Fruit fly (Drosophila melanogaster) whole organism, embryonic: ENCODE measurements around the gene CG4101.
A peak's percentile ranks its signal among the peaks of the same experiment; 100 is the strongest.

ENCODE experiments used
- BEAF-32 ChIP-seq: fragments of 200-800 bp; sonication (Bioruptor generic); optimal IDR thresholded peaks from 3 replicates; lab custom pipeline; 2017; ENCODE audit warnings: missing biosample characterization, missing genetic modification characterization, mild to moderate bottlenecking, moderate library complexity, missing genetic modification reagents
- CG10274 ChIP-seq: fragments of 200-800 bp; sonication (Bioruptor generic); optimal IDR thresholded peaks from 3 replicates; lab custom pipeline; 2017; ENCODE audit warnings: missing biosample characterization, mild to moderate bottlenecking, missing genetic modification characterization
- CG10565 ChIP-seq: fragments of 200-800 bp; sonication (Bioruptor generic); optimal IDR thresholded peaks from 3 replicates; lab custom pipeline; 2016; ENCODE audit warnings: missing biosample characterization, mild to moderate bottlenecking, missing genetic modification characterization
- CG12769 ChIP-seq: fragments of 200-800 bp; sonication (Bioruptor generic); optimal IDR thresholded peaks from 2 replicates; lab custom pipeline; 2019; ENCODE audit warnings: missing biosample characterization, mild to moderate bottlenecking, missing genetic modification characterization, moderate library complexity
- CG13775 ChIP-seq: fragments of 200-800 bp; sonication (Bioruptor generic); optimal IDR thresholded peaks from 3 replicates; lab custom pipeline; 2017; ENCODE audit warnings: missing biosample characterization, mild to moderate bottlenecking, missing genetic modification characterization
- CG15269 ChIP-seq: fragments of 200-800 bp; sonication (Bioruptor generic); optimal IDR thresholded peaks from 2 replicates; lab custom pipeline; 2018; ENCODE audit warnings: missing biosample characterization, mild to moderate bottlenecking, missing genetic modification characterization, moderate library complexity
- CG17186 ChIP-seq: fragments of 200-800 bp; sonication (Bioruptor generic); optimal IDR thresholded peaks from 3 replicates; lab custom pipeline; 2017; ENCODE audit warnings: missing biosample characterization, missing genetic modification reagents, missing genetic modification characterization
- CG2116 ChIP-seq: fragments of 200-800 bp; sonication (Bioruptor generic); optimal IDR thresholded peaks from 3 replicates; lab custom pipeline; 2018; ENCODE audit warnings: missing biosample characterization, mild to moderate bottlenecking, missing genetic modification characterization
- CG2120 ChIP-seq: fragments of 200-800 bp; sonication (Bioruptor generic); optimal IDR thresholded peaks from 3 replicates; lab custom pipeline; 2016; ENCODE audit warnings: missing biosample characterization, missing genetic modification characterization
- CG30020 ChIP-seq: fragments of 200-800 bp; optimal IDR thresholded peaks from 2 replicates; lab custom pipeline; 2019; ENCODE audit warnings: missing biosample characterization, mild to moderate bottlenecking, missing genetic modification characterization, moderate library complexity
- CG33213 ChIP-seq: fragments of 200-800 bp; sonication (Bioruptor generic); optimal IDR thresholded peaks from 3 replicates; lab custom pipeline; 2016; ENCODE audit warnings: missing biosample characterization, missing genetic modification characterization
- CG4617 ChIP-seq: fragments of 200-800 bp; sonication (Bioruptor generic); optimal IDR thresholded peaks from 3 replicates; lab custom pipeline; 2016; ENCODE audit warnings: missing biosample characterization, missing genetic modification characterization, borderline replicate concordance
- CG6175 ChIP-seq: fragments of 200-800 bp; sonication (Bioruptor generic); IDR thresholded peaks from 3 replicates; pipeline ENCODE4 v1.3.6; 2022; ENCODE audit warnings: missing biosample characterization, missing genetic modification characterization
- CG7928 ChIP-seq: fragments of 200-800 bp; sonication (Bioruptor generic); optimal IDR thresholded peaks from 2 replicates; lab custom pipeline; 2017; ENCODE audit warnings: missing biosample characterization, mild to moderate bottlenecking, missing genetic modification characterization
- CG8924 ChIP-seq: fragments of 200-800 bp; optimal IDR thresholded peaks from 3 replicates; lab custom pipeline; 2019; ENCODE audit warnings: missing biosample characterization, mild to moderate bottlenecking, missing genetic modification characterization, moderate library complexity
- CG9932 ChIP-seq: fragments of 200-800 bp; sonication (Bioruptor generic); IDR thresholded peaks from 2 replicates; pipeline ENCODE4 v1.3.6; 2022; ENCODE audit warnings: missing biosample characterization, missing genetic modification characterization
- Dbx ChIP-seq: fragments of 200-800 bp; sonication (Bioruptor generic); IDR thresholded peaks from 3 replicates; pipeline ENCODE4 v1.3.6; 2022; ENCODE audit warnings: missing biosample characterization, missing genetic modification characterization
- Deaf1 ChIP-seq: fragments of 200-800 bp; optimal IDR thresholded peaks from 3 replicates; lab custom pipeline; 2019; ENCODE audit warnings: missing biosample characterization, mild to moderate bottlenecking, missing genetic modification characterization, moderate library complexity
- Dip2 ChIP-seq: fragments of 200-800 bp; sonication (Bioruptor generic); IDR thresholded peaks from 2 replicates; pipeline ENCODE4 v1.3.6; 2022; ENCODE audit warnings: missing biosample characterization, missing genetic modification characterization
- Dp ChIP-seq: fragments of 200-800 bp; sonication (Bioruptor generic); optimal IDR thresholded peaks from 2 replicates; lab custom pipeline; 2018; ENCODE audit warnings: missing biosample characterization, mild to moderate bottlenecking, missing genetic modification characterization, moderate library complexity
- Dref ChIP-seq: fragments of 200-800 bp; sonication (Bioruptor generic); IDR thresholded peaks from 2 replicates; pipeline ENCODE4 v1.3.6; 2022; ENCODE audit warnings: missing biosample characterization, missing genetic modification characterization
- Hsf ChIP-seq: fragments of 200-800 bp; sonication (Bioruptor generic); optimal IDR thresholded peaks from 3 replicates; lab custom pipeline; 2016; ENCODE audit warnings: missing biosample characterization, missing genetic modification characterization
- Med ChIP-seq: fragments of 200-800 bp; sonication (Bioruptor generic); peaks from one replicate; lab custom pipeline; 2016; ENCODE audit warnings: missing biosample characterization, missing genetic modification characterization, mild to moderate bottlenecking, inconsistent platforms, moderate library complexity
- NC2β ChIP-seq: fragments of 200-800 bp; sonication (Bioruptor generic); optimal IDR thresholded peaks from 2 replicates; lab custom pipeline; 2016; ENCODE audit warnings: missing biosample characterization, missing genetic modification characterization
- Poxn ChIP-seq: fragments of 200-800 bp; sonication (Bioruptor generic); IDR thresholded peaks from 2 replicates; pipeline ENCODE4 v1.3.6; 2022; ENCODE audit warnings: missing biosample characterization, missing genetic modification characterization
- YL-1 ChIP-seq: fragments of 200-800 bp; sonication (Bioruptor generic); optimal IDR thresholded peaks from 3 replicates; lab custom pipeline; 2017; ENCODE audit warnings: missing biosample characterization, mild to moderate bottlenecking, missing genetic modification characterization
- al ChIP-seq: fragments of 200-800 bp; sonication (Bioruptor generic); IDR thresholded peaks from 2 replicates; pipeline ENCODE4 v1.3.6; 2022; ENCODE audit warnings: missing biosample characterization, missing genetic modification characterization
- amos ChIP-seq: fragments of 200-800 bp; sonication (Bioruptor generic); IDR thresholded peaks from 2 replicates; pipeline ENCODE4 v1.3.6; 2022; ENCODE audit warnings: missing biosample characterization, missing genetic modification characterization; ENCODE audit not compliant: partially characterized antibody
- ap ChIP-seq: fragments of 200-800 bp; sonication (Bioruptor generic); IDR thresholded peaks from 2 replicates; pipeline ENCODE4 v1.3.6; 2022; ENCODE audit warnings: missing biosample characterization, missing genetic modification characterization
- bab2 ChIP-seq: fragments of 200-800 bp; sonication (Bioruptor generic); optimal IDR thresholded peaks from 2 replicates; lab custom pipeline; 2016; ENCODE audit warnings: missing biosample characterization, missing genetic modification characterization
- bcd ChIP-seq: fragments of 200-800 bp; sonication (Bioruptor generic); optimal IDR thresholded peaks from 2 replicates; lab custom pipeline; 2017; ENCODE audit warnings: missing biosample characterization, mild to moderate bottlenecking, missing genetic modification characterization
- crp ChIP-seq, 2 experiments: fragments of 200-800 bp; sonication (Bioruptor generic); optimal IDR thresholded peaks; 2 replicates in 1 of 2; 3 replicates in 1 of 2; lab custom pipeline; 2017; ENCODE audit warnings: missing biosample characterization in 2 of 2, missing genetic modification characterization in 2 of 2, mild to moderate bottlenecking in 1 of 2, moderate library complexity in 1 of 2
- cwo ChIP-seq: fragments of 200-800 bp; sonication (Bioruptor generic); optimal IDR thresholded peaks from 3 replicates; lab custom pipeline; 2017; ENCODE audit warnings: missing biosample characterization, missing genetic modification characterization, mild to moderate bottlenecking, moderate library complexity, missing genetic modification reagents
- dm ChIP-seq: fragments of 200-800 bp; sonication (Bioruptor generic); optimal IDR thresholded peaks from 3 replicates; lab custom pipeline; 2016; ENCODE audit warnings: missing biosample characterization, missing genetic modification characterization
- dmrt11E ChIP-seq: fragments of 200-800 bp; sonication (Bioruptor generic); optimal IDR thresholded peaks from 3 replicates; lab custom pipeline; 2018; ENCODE audit warnings: missing biosample characterization, mild to moderate bottlenecking, missing genetic modification characterization, moderate library complexity
- gfzf ChIP-seq: fragments of 200-800 bp; sonication (Bioruptor generic); optimal IDR thresholded peaks from 2 replicates; lab custom pipeline; 2016; ENCODE audit warnings: missing biosample characterization, mild to moderate bottlenecking, missing genetic modification characterization, moderate library complexity
- grau ChIP-seq: fragments of 200-800 bp; optimal IDR thresholded peaks from 3 replicates; lab custom pipeline; 2019; ENCODE audit warnings: missing biosample characterization, mild to moderate bottlenecking, missing genetic modification characterization, moderate library complexity
- gsb ChIP-seq: fragments of 200-800 bp; sonication (Bioruptor generic); IDR thresholded peaks from 2 replicates; pipeline ENCODE4 v1.3.6; 2022; ENCODE audit warnings: missing biosample characterization, missing genetic modification characterization
- lilli ChIP-seq: fragments of 200-800 bp; sonication (Bioruptor generic); optimal IDR thresholded peaks from 3 replicates; lab custom pipeline; 2016; ENCODE audit warnings: missing biosample characterization, missing genetic modification characterization
- nmo ChIP-seq: fragments of 200-800 bp; sonication (Bioruptor generic); optimal IDR thresholded peaks from 2 replicates; lab custom pipeline; 2018; ENCODE audit warnings: missing biosample characterization, mild to moderate bottlenecking, missing genetic modification characterization, moderate library complexity
- pros ChIP-seq: fragments of 200-800 bp; sonication (Bioruptor generic); optimal IDR thresholded peaks from 3 replicates; lab custom pipeline; 2019; ENCODE audit warnings: missing biosample characterization, mild to moderate bottlenecking, missing genetic modification characterization, moderate library complexity
- sd ChIP-seq: fragments of 200-800 bp; sonication (Bioruptor generic); optimal IDR thresholded peaks from 3 replicates; lab custom pipeline; 2018; ENCODE audit warnings: missing biosample characterization, mild to moderate bottlenecking, missing genetic modification characterization, moderate library complexity
- sna ChIP-seq: fragments of 200-800 bp; sonication (Bioruptor generic); IDR thresholded peaks from 2 replicates; pipeline ENCODE4 v1.3.6; 2022; ENCODE audit warnings: missing biosample characterization, missing genetic modification characterization; ENCODE audit not compliant: partially characterized antibody
- stwl ChIP-seq: fragments of 200-800 bp; sonication (Bioruptor generic); optimal IDR thresholded peaks from 3 replicates; lab custom pipeline; 2018; ENCODE audit warnings: missing biosample characterization, mild to moderate bottlenecking, missing genetic modification characterization, moderate library complexity
- sug ChIP-seq: fragments of 200-800 bp; optimal IDR thresholded peaks from 2 replicates; lab custom pipeline; 2019; ENCODE audit warnings: missing biosample characterization, mild to moderate bottlenecking, missing genetic modification characterization, moderate library complexity
- trem ChIP-seq: fragments of 200-800 bp; optimal IDR thresholded peaks from 3 replicates; lab custom pipeline; 2019; ENCODE audit warnings: missing biosample characterization, mild to moderate bottlenecking, missing genetic modification characterization, moderate library complexity
- vvl ChIP-seq: fragments of 200-800 bp; sonication (Bioruptor generic); IDR thresholded peaks from 2 replicates; pipeline ENCODE4 v1.3.6; 2022; ENCODE audit warnings: missing biosample characterization, missing genetic modification characterization
- yki ChIP-seq: fragments of >200 bp; optimal IDR thresholded peaks from 3 replicates; lab custom pipeline; 2018
- zfh2 ChIP-seq: fragments of 200-800 bp; sonication (Bioruptor generic); optimal IDR thresholded peaks from 2 replicates; lab custom pipeline; 2016; ENCODE audit warnings: missing biosample characterization, missing genetic modification characterization

CG4101 gene

DNA sequence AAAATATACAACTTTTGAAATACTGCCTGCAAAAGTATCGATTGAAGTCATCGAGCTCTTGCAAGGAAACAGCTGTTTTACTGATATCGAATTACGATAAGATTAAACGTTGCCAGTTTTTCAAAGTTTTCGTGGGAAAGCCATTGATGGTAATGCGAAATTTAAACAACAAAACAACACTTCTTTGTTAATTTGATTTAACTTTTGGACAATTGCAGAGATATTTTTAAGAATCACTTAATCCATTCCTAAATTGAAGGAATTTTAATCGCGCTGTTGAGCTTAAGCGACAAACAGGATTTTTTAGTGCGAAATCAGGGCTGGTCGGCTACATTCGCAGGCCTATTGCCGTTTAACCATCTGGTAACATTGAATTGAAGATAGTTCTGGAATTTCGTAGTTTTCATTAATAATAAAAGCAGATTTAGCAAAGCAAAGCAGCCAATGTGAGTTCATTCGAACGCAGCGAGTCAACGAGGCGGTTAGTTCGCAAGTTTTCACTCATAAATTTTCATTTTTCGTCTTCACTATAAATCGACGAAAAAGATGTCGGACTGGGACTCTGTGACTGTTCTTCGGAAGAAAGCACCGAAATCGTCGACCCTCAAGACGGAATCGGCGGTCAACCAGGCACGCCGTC is 37.9 kb upstream of the CG4101 start, which contains the start of gene mbf1 (continued):
- TF ChIP-seq trem (tag; lab: Kevin White, UChicago): peak; percentile 84
- TF ChIP-seq Dip2 (GFP tag; lab: Robert Waterston, UW): no peak
- no peak for TF ChIP-seq CG10565
- peak; percentile 61 for TF ChIP-seq nmo (GFP tag; lab: Kevin White, UChicago)
- peak; percentile 43 for TF ChIP-seq Hsf (GFP tag; lab: Kevin White, UChicago)
- TF ChIP-seq CG4617 (GFP tag; lab: Kevin White, UChicago): peak; percentile 91
- peak; percentile 9 for TF ChIP-seq NC2β
- TF ChIP-seq Dp (GFP tag; lab: Kevin White, UChicago): peak; percentile 72
- peak; percentile 65 for TF ChIP-seq CG17186 (GFP tag; lab: Kevin White, UChicago)
- no peak for TF ChIP-seq ap
- TF ChIP-seq dmrt11E (tag; lab: Kevin White, UChicago): peak; percentile 10
- peak; percentile 29 for TF ChIP-seq bcd
- peak; percentile 52 for TF ChIP-seq CG8924
- peak; percentile 8 for TF ChIP-seq CG33213 (GFP tag; lab: Kevin White, UChicago)
- peak; percentile 39 for TF ChIP-seq sug (tag; lab: Kevin White, UChicago)
- TF ChIP-seq YL-1: peak; percentile 91
- peak; percentile 67 for TF ChIP-seq Dref (GFP tag; lab: Robert Waterston, UW)
- TF ChIP-seq CG15269 (tag; lab: Kevin White, UChicago): peak; percentile 16
- TF ChIP-seq Dbx (GFP tag; lab: Robert Waterston, UW): 0 out of 3 replicates have a peak, but pooled peaks have one; percentile 14
- peak; percentile 75 for TF ChIP-seq BEAF-32 (GFP tag; lab: Kevin White, UChicago)
- no peak for TF ChIP-seq al
- peak; percentile 44 for TF ChIP-seq CG2120 (GFP tag; lab: Kevin White, UChicago)
- TF ChIP-seq zfh2: peak; percentile 34
- TF ChIP-seq CG7928 (GFP tag; lab: Kevin White, UChicago): peak; percentile 19
- TF ChIP-seq CG13775 (GFP tag; lab: Kevin White, UChicago): peak; percentile 13
- no peak for TF ChIP-seq pros
- TF ChIP-seq Deaf1: peak; percentile 10
- TF ChIP-seq CG2116 (GFP tag; lab: Kevin White, UChicago): peak; percentile 82
- TF ChIP-seq CG30020: peak; percentile 36
- TF ChIP-seq CG6175 (GFP tag; lab: Robert Waterston, UW): no peak
- TF ChIP-seq lilli (GFP tag; lab: Kevin White, UChicago): peak; percentile 53
- TF ChIP-seq stwl (tag; lab: Kevin White, UChicago): peak; percentile 85
- no peak for TF ChIP-seq Poxn
- peak; percentile 19 for TF ChIP-seq dm (GFP tag; lab: Kevin White, UChicago)
- no peak for TF ChIP-seq cwo (GFP tag; lab: Kevin White, UChicago)
- TF ChIP-seq gsb (GFP tag; lab: Robert Waterston, UW): no peak
- peak; percentile 73 for TF ChIP-seq sna (GFP tag; lab: Robert Waterston, UW)
- peak; percentile 84 for TF ChIP-seq Med (GFP tag; lab: Kevin White, UChicago)
- TF ChIP-seq amos (GFP tag; lab: Robert Waterston, UW): peak; percentile 53; the same call in 1 of the 2 replicates
- TF ChIP-seq gfzf (GFP tag; lab: Kevin White, UChicago): peak; percentile 97
- peak; percentile 94 for TF ChIP-seq sd (tag; lab: Kevin White, UChicago)
- TF ChIP-seq crp (GFP tag; optimal IDR thresholded peaks at IDR 0.05; lab: Kevin White, UChicago): peak; percentile 62 to 92
- peak; percentile 41; the same call in 1 of the 2 replicates for TF ChIP-seq CG9932
- TF ChIP-seq bab2: peak; percentile 16
- peak; percentile 32 for TF ChIP-seq CG12769 (tag; lab: Kevin White, UChicago)
- no peak for TF ChIP-seq yki (lab: Kevin White, UChicago)
- TF ChIP-seq CG10274 (GFP tag; lab: Kevin White, UChicago): no peak
- TF ChIP-seq vvl: 0 out of 2 replicates have a peak, but pooled peaks have one; percentile 34
- peak; percentile 22 for TF ChIP-seq grau (tag; lab: Kevin White, UChicago)
